Fruit fly (Drosophila melanogaster) whole organism, embryonic: ENCODE measurements around the gene CG43707.

Experiments used
- Blimp-1 ChIP-seq: fragments of 200-800 bp; sonication (Bioruptor generic); optimal IDR thresholded peaks from 3 replicates; lab custom pipeline; 2018; ENCODE audit warnings: missing biosample characterization, missing genetic modification characterization, mild to moderate bottlenecking, moderate library complexity, missing genetic modification reagents
- BtbVII ChIP-seq: fragments of 200-800 bp; sonication (Bioruptor generic); optimal IDR thresholded peaks from 3 replicates; lab custom pipeline; 2017; ENCODE audit warnings: missing biosample characterization, mild to moderate bottlenecking, missing genetic modification characterization
- CG11085 ChIP-seq: fragments of 200-800 bp; sonication (Bioruptor generic); IDR thresholded peaks from 2 replicates; pipeline ENCODE4 v1.3.6; 2022; ENCODE audit warnings: missing biosample characterization, missing genetic modification characterization
- CG11093 ChIP-seq: fragments of 200-800 bp; sonication (Bioruptor generic); IDR thresholded peaks from 3 replicates; pipeline ENCODE4 v1.3.6; 2022; ENCODE audit warnings: missing biosample characterization, missing genetic modification characterization
- CG11696 ChIP-seq: fragments of 200-800 bp; sonication (Bioruptor generic); IDR thresholded peaks from 2 replicates; pipeline ENCODE4 v1.3.6; 2022; ENCODE audit warnings: missing biosample characterization, missing genetic modification characterization
- CG14050 ChIP-seq: fragments of 200-800 bp; sonication (Bioruptor generic); IDR thresholded peaks from 3 replicates; pipeline ENCODE4 v1.3.6; 2022; ENCODE audit warnings: missing biosample characterization, missing genetic modification characterization
- CG15073 ChIP-seq: fragments of 200-800 bp; sonication (Bioruptor generic); optimal IDR thresholded peaks from 2 replicates; lab custom pipeline; 2016; ENCODE audit warnings: missing biosample characterization, missing genetic modification characterization
- CG15269 ChIP-seq: fragments of 200-800 bp; sonication (Bioruptor generic); optimal IDR thresholded peaks from 2 replicates; lab custom pipeline; 2018; ENCODE audit warnings: missing biosample characterization, mild to moderate bottlenecking, missing genetic modification characterization, moderate library complexity
- CG1603 ChIP-seq: fragments of 200-800 bp; sonication (Bioruptor generic); optimal IDR thresholded peaks from 2 replicates; lab custom pipeline; 2019; ENCODE audit warnings: missing biosample characterization, mild to moderate bottlenecking, missing genetic modification characterization, moderate library complexity
- CG17385 ChIP-seq: fragments of 200-800 bp; sonication (Bioruptor generic); optimal IDR thresholded peaks from 3 replicates; lab custom pipeline; 2018; ENCODE audit warnings: missing biosample characterization, mild to moderate bottlenecking, missing genetic modification characterization
- CG18476 ChIP-seq: fragments of 200-800 bp; sonication (Bioruptor generic); optimal IDR thresholded peaks from 2 replicates; lab custom pipeline; 2016; ENCODE audit warnings: missing biosample characterization, mild to moderate bottlenecking, missing genetic modification characterization
- CG2120 ChIP-seq: fragments of 200-800 bp; sonication (Bioruptor generic); optimal IDR thresholded peaks from 3 replicates; lab custom pipeline; 2016; ENCODE audit warnings: missing biosample characterization, missing genetic modification characterization
- CG2678 ChIP-seq: fragments of 200-800 bp; sonication (Bioruptor generic); optimal IDR thresholded peaks from 3 replicates; lab custom pipeline; 2019; ENCODE audit warnings: missing biosample characterization, mild to moderate bottlenecking, missing genetic modification characterization, moderate library complexity
- CG3281 ChIP-seq: fragments of 200-800 bp; sonication (Bioruptor generic); optimal IDR thresholded peaks from 3 replicates; lab custom pipeline; 2017; ENCODE audit warnings: missing biosample characterization, mild to moderate bottlenecking, missing genetic modification characterization
- CG34224 ChIP-seq: fragments of 200-800 bp; sonication (Bioruptor generic); IDR thresholded peaks from 3 replicates; pipeline ENCODE4 v1.3.6; 2022; ENCODE audit warnings: missing biosample characterization, missing genetic modification characterization; ENCODE audit not compliant: partially characterized antibody
- CG3838 ChIP-seq: fragments of 200-800 bp; sonication (Bioruptor generic); optimal IDR thresholded peaks from 3 replicates; lab custom pipeline; 2016; ENCODE audit warnings: missing biosample characterization, missing genetic modification characterization
- CG4424 ChIP-seq: fragments of 200-800 bp; sonication (Bioruptor generic); optimal IDR thresholded peaks from 3 replicates; lab custom pipeline; 2016; ENCODE audit warnings: missing biosample characterization, missing genetic modification characterization
- CG4617 ChIP-seq: fragments of 200-800 bp; sonication (Bioruptor generic); optimal IDR thresholded peaks from 3 replicates; lab custom pipeline; 2016; ENCODE audit warnings: missing biosample characterization, missing genetic modification characterization, borderline replicate concordance
- CG4707 ChIP-seq: fragments of 200-800 bp; sonication (Bioruptor generic); optimal IDR thresholded peaks from 2 replicates; lab custom pipeline; 2018; ENCODE audit warnings: missing biosample characterization, mild to moderate bottlenecking, missing genetic modification characterization, moderate library complexity
- CG8089 ChIP-seq: fragments of 200-800 bp; sonication (Bioruptor generic); optimal IDR thresholded peaks from 3 replicates; lab custom pipeline; 2016; ENCODE audit warnings: missing biosample characterization, missing genetic modification characterization
- CG8290 ChIP-seq, 3 experiments: fragments of 200-800 bp; sonication (Bioruptor generic); optimal IDR thresholded peaks; 2 replicates each; lab custom pipeline; 2016 to 2019; ENCODE audit warnings: missing biosample characterization in 3 of 3, missing genetic modification characterization in 3 of 3, mild to moderate bottlenecking in 2 of 3, moderate library complexity in 1 of 3
- CoRest ChIP-seq: fragments of 200-800 bp; sonication (Bioruptor generic); optimal IDR thresholded peaks from 3 replicates; lab custom pipeline; 2018; ENCODE audit warnings: missing biosample characterization, mild to moderate bottlenecking, missing genetic modification characterization, moderate library complexity
- Dbx ChIP-seq: fragments of 200-800 bp; sonication (Bioruptor generic); IDR thresholded peaks from 3 replicates; pipeline ENCODE4 v1.3.6; 2022; ENCODE audit warnings: missing biosample characterization, missing genetic modification characterization
- Doc3 ChIP-seq: fragments of 200-800 bp; sonication (Bioruptor generic); IDR thresholded peaks from 3 replicates; pipeline ENCODE4 v1.3.6; 2022; ENCODE audit warnings: missing biosample characterization, missing genetic modification characterization; ENCODE audit not compliant: partially characterized antibody
- Dp ChIP-seq: fragments of 200-800 bp; sonication (Bioruptor generic); optimal IDR thresholded peaks from 2 replicates; lab custom pipeline; 2018; ENCODE audit warnings: missing biosample characterization, mild to moderate bottlenecking, missing genetic modification characterization, moderate library complexity
- Eip74EF ChIP-seq, 2 experiments: fragments of 200-800 bp in 1 of 2; fragments of >200 bp in 1 of 2; sonication (Bioruptor generic) in 1 of 2; optimal IDR thresholded peaks; 2 replicates each; lab custom pipeline; 2017 to 2019; ENCODE audit warnings: missing biosample characterization in 2 of 2, missing genetic modification characterization in 2 of 2, mild to moderate bottlenecking in 1 of 2, moderate library complexity in 1 of 2
- Ets65A ChIP-seq: fragments of 200-800 bp; sonication (Bioruptor generic); peaks from one replicate; lab custom pipeline; 2016; ENCODE audit warnings: missing biosample characterization, missing genetic modification characterization
- Fer3 ChIP-seq: fragments of 200-800 bp; sonication (Bioruptor generic); optimal IDR thresholded peaks from 2 replicates; lab custom pipeline; 2018; ENCODE audit warnings: missing biosample characterization, mild to moderate bottlenecking, missing genetic modification characterization, moderate library complexity
- HLH3B ChIP-seq: fragments of 200-800 bp; sonication (Bioruptor generic); IDR thresholded peaks from 2 replicates; pipeline ENCODE4 v1.3.6; 2022; ENCODE audit warnings: missing biosample characterization, missing genetic modification characterization
- Hmr ChIP-seq: fragments of 200-800 bp; sonication (Bioruptor generic); optimal IDR thresholded peaks from 3 replicates; lab custom pipeline; 2017; ENCODE audit warnings: mild to moderate bottlenecking, missing biosample characterization, missing genetic modification reagents, missing genetic modification characterization
- Med ChIP-seq: fragments of 200-800 bp; sonication (Bioruptor generic); peaks from one replicate; lab custom pipeline; 2016; ENCODE audit warnings: missing biosample characterization, missing genetic modification characterization, mild to moderate bottlenecking, inconsistent platforms, moderate library complexity
- Oaz ChIP-seq: fragments of 200-800 bp; sonication (Bioruptor generic); IDR thresholded peaks from 2 replicates; pipeline ENCODE4 v1.3.6; 2022; ENCODE audit warnings: missing biosample characterization, missing genetic modification characterization
- Ptx1 ChIP-seq: fragments of 200-800 bp; sonication (Bioruptor generic); IDR thresholded peaks from 2 replicates; pipeline ENCODE4 v1.3.6; 2022; ENCODE audit warnings: missing biosample characterization, missing genetic modification characterization
- Ravus ChIP-seq: fragments of 200-800 bp; sonication (Bioruptor generic); IDR thresholded peaks from 2 replicates; pipeline ENCODE4 v1.3.6; 2022; ENCODE audit warnings: missing biosample characterization, missing genetic modification characterization
- ab ChIP-seq: fragments of 200-800 bp; sonication (Bioruptor generic); optimal IDR thresholded peaks from 2 replicates; lab custom pipeline; 2016; ENCODE audit warnings: missing biosample characterization, missing genetic modification characterization
- abd-A ChIP-seq: fragments of 200-800 bp; sonication (Bioruptor generic); optimal IDR thresholded peaks from 3 replicates; lab custom pipeline; 2019; ENCODE audit warnings: missing biosample characterization, mild to moderate bottlenecking, missing genetic modification characterization, moderate library complexity
- ase ChIP-seq: fragments of 200-800 bp; sonication (Bioruptor generic); IDR thresholded peaks from 3 replicates; pipeline ENCODE4 v1.3.6; 2022; ENCODE audit warnings: missing biosample characterization, missing genetic modification characterization
- bab2 ChIP-seq: fragments of 200-800 bp; sonication (Bioruptor generic); optimal IDR thresholded peaks from 2 replicates; lab custom pipeline; 2016; ENCODE audit warnings: missing biosample characterization, missing genetic modification characterization
- bcd ChIP-seq: fragments of 200-800 bp; sonication (Bioruptor generic); optimal IDR thresholded peaks from 2 replicates; lab custom pipeline; 2017; ENCODE audit warnings: missing biosample characterization, mild to moderate bottlenecking, missing genetic modification characterization
- eve ChIP-seq, 2 experiments: fragments of >200 bp; optimal IDR thresholded peaks; 2 replicates each; lab custom pipeline; 2017; ENCODE audit warnings: missing biosample characterization in 2 of 2, missing genetic modification characterization in 2 of 2
- gro ChIP-seq: fragments of 200-800 bp; sonication (Bioruptor generic); optimal IDR thresholded peaks from 2 replicates; lab custom pipeline; 2016; ENCODE audit warnings: missing biosample characterization, missing genetic modification characterization
- lab ChIP-seq: fragments of 200-800 bp; sonication (Bioruptor generic); optimal IDR thresholded peaks from 3 replicates; lab custom pipeline; 2017; ENCODE audit warnings: missing biosample characterization, missing genetic modification characterization, mild to moderate bottlenecking, moderate library complexity, missing genetic modification reagents
- odd ChIP-seq: fragments of 200-800 bp; sonication (Bioruptor generic); optimal IDR thresholded peaks from 2 replicates; lab custom pipeline; 2017; ENCODE audit warnings: missing biosample characterization, mild to moderate bottlenecking, missing genetic modification characterization
- row ChIP-seq: fragments of 200-800 bp; sonication (Bioruptor generic); IDR thresholded peaks from 3 replicates; pipeline ENCODE4 v1.3.6; 2022; ENCODE audit warnings: missing biosample characterization, missing genetic modification characterization
- sens ChIP-seq: fragments of 200-800 bp; sonication (Bioruptor generic); peaks from one replicate; lab custom pipeline; 2016; ENCODE audit warnings: missing biosample characterization, missing genetic modification characterization
- shn ChIP-seq: fragments of 200-800 bp; sonication (Bioruptor generic); optimal IDR thresholded peaks from 3 replicates; lab custom pipeline; 2016; ENCODE audit warnings: missing biosample characterization, missing genetic modification characterization
- sima ChIP-seq: fragments of 200-800 bp; sonication (Bioruptor generic); optimal IDR thresholded peaks from 2 replicates; lab custom pipeline; 2016; ENCODE audit warnings: missing biosample characterization, missing genetic modification characterization
- sob ChIP-seq: fragments of 200-800 bp; sonication (Bioruptor generic); IDR thresholded peaks from 2 replicates; pipeline ENCODE4 v1.3.6; 2022; ENCODE audit warnings: missing biosample characterization, missing genetic modification characterization
- tio ChIP-seq: fragments of 200-800 bp; sonication (Bioruptor generic); optimal IDR thresholded peaks from 2 replicates; lab custom pipeline; 2017; ENCODE audit warnings: missing biosample characterization, missing genetic modification characterization, inconsistent platforms
- tx ChIP-seq: fragments of 200-800 bp; sonication (Bioruptor generic); optimal IDR thresholded peaks from 2 replicates; lab custom pipeline; 2016; ENCODE audit warnings: missing biosample characterization, missing genetic modification characterization
- z ChIP-seq: fragments of 200-800 bp; sonication (Bioruptor generic); IDR thresholded peaks from 3 replicates; pipeline ENCODE4 v1.3.6; 2022; ENCODE audit warnings: missing biosample characterization, missing genetic modification characterization
- zf30C ChIP-seq: fragments of 200-800 bp; sonication (Bioruptor generic); optimal IDR thresholded peaks from 3 replicates; lab custom pipeline; 2018; ENCODE audit warnings: missing biosample characterization, mild to moderate bottlenecking, missing genetic modification characterization

CG43707 gene

DNA sequence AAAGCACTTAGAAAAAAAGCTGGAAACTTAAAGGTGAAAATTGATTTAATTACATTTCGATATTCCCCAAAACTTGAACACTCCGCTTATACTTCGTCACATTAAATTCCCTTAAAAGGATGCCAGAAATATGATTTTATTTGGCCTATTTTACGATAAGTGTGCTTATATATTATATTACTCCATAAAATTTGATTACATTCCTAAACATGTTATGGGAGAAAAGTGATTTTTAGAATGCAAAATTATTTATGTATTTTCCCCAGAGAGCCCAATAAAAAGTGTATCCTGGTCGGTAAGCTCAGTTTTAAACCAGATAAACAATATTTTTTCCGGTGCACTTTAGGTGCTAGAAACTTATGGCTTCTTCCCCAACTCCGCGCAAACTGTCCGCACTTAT, 19.4 kb upstream of the CG43707 start (continued):
- TF ChIP-seq CG4707 (GFP tag; lab: Kevin White, UChicago): no peak
- no peak for TF ChIP-seq tx (GFP tag; lab: Kevin White, UChicago)
- TF ChIP-seq Blimp-1 (GFP tag; lab: Kevin White, UChicago): no peak
- TF ChIP-seq CoRest (tag; lab: Kevin White, UChicago): peak; percentile 14
- TF ChIP-seq CG2678 (tag; lab: Kevin White, UChicago): peak; percentile 51
- TF ChIP-seq CG8290 (GFP tag; optimal IDR thresholded peaks at IDR 0.05; lab: Kevin White, UChicago): no peak
- no peak for TF ChIP-seq CG8290 (tag; optimal IDR thresholded peaks at IDR 0.05; lab: Kevin White, UChicago)
- TF ChIP-seq row (GFP tag; lab: Robert Waterston, UW): no peak
- TF ChIP-seq zf30C (GFP tag; lab: Kevin White, UChicago): no peak
- no peak for TF ChIP-seq CG8089
- TF ChIP-seq CG2120 (GFP tag; lab: Kevin White, UChicago): peak; percentile 43
- TF ChIP-seq Hmr: peak; percentile 27
- no peak for TF ChIP-seq CG17385 (GFP tag; lab: Kevin White, UChicago)
- TF ChIP-seq CG15269: peak; percentile 29
- no peak for TF ChIP-seq HLH3B (GFP tag; lab: Robert Waterston, UW)
- TF ChIP-seq ase (GFP tag; lab: Robert Waterston, UW): no peak
- TF ChIP-seq CG18476 (GFP tag; lab: Kevin White, UChicago): no peak
- no peak for TF ChIP-seq CG11085 (GFP tag; lab: Robert Waterston, UW)
- TF ChIP-seq CG3838 (GFP tag; lab: Kevin White, UChicago): no peak
- TF ChIP-seq bcd (GFP tag; lab: Kevin White, UChicago): no peak
- no peak for TF ChIP-seq sens (GFP tag; lab: Kevin White, UChicago)
- TF ChIP-seq CG3281: peak; percentile 37
- no peak for TF ChIP-seq abd-A
- TF ChIP-seq Ets65A (GFP tag; lab: Kevin White, UChicago): peak; percentile 15
- peak; percentile 11 for TF ChIP-seq lab (GFP tag; lab: Kevin White, UChicago)
- no peak for TF ChIP-seq Ravus (GFP tag; lab: Robert Waterston, UW)
- TF ChIP-seq sob: no peak
- TF ChIP-seq shn (GFP tag; lab: Kevin White, UChicago): no peak
- no peak for TF ChIP-seq Oaz
- TF ChIP-seq bab2 (GFP tag; lab: Kevin White, UChicago): no peak
- TF ChIP-seq CG11093: no peak
- TF ChIP-seq Ptx1 (GFP tag; lab: Robert Waterston, UW): no peak
- no peak for TF ChIP-seq CG11696
- no peak for TF ChIP-seq BtbVII (GFP tag; lab: Kevin White, UChicago)
- TF ChIP-seq sima: no peak
- TF ChIP-seq CG15073 (GFP tag; lab: Kevin White, UChicago): no peak
- peak; percentile 17 for TF ChIP-seq tio (GFP tag; lab: Kevin White, UChicago)

- TF ChIP-seq Doc3 (GFP tag; lab: Robert Waterston, UW) (no peak), CoRest (tag; lab: Kevin White, UChicago) (peak; percentile 12), gro (GFP tag; lab: Kevin White, UChicago) (peak; percentile 2), CG1603 (tag; lab: Kevin White, UChicago) (no peak), CG14050 (GFP tag; lab: Robert Waterston, UW) (no peak), eve (GFP tag; optimal IDR thresholded peaks at IDR 0.05; lab: Kevin White, UChicago) (no peak), Dbx (no peak), CG4617 (GFP tag; lab: Kevin White, UChicago) (no peak), Dp (no peak), ab (GFP tag; lab: Kevin White, UChicago) (no peak), CG15269 (peak; percentile 29), CG15073 (GFP tag; lab: Kevin White, UChicago) (no peak), z (no peak), Blimp-1 (GFP tag; lab: Kevin White, UChicago) (no peak), CG8089 (no peak), odd (no peak), Fer3 (peak; percentile 12), Eip74EF (GFP tag; optimal IDR thresholded peaks at IDR 0.05; lab: Kevin White, UChicago) (no peak), CG4424 (GFP tag; lab: Kevin White, UChicago) (no peak), Med (GFP tag; lab: Kevin White, UChicago) (peak; percentile 75), CG34224 (GFP tag; lab: Robert Waterston, UW) (no peak)
Measured at dm6 chr2L:3740443-3740842, 16.6 kb upstream of the CG43707 start.
